Worm (Caenorhabditis elegans) whole organism, L1 larva: ENCODE results near the gene Y110A2AL.4.

ENCODE experiments used
- C16A3.4 ChIP-seq: fragments of 150-350 bp; optimal IDR thresholded peaks from 2 replicates; lab custom pipeline; 2014; ENCODE audit warnings: missing biosample characterization, missing genetic modification characterization
- aha-1 ChIP-seq: fragments of 150-350 bp; optimal IDR thresholded peaks from 2 replicates; lab custom pipeline; 2014; ENCODE audit warnings: missing biosample characterization, missing genetic modification characterization
- aly-2 ChIP-seq: fragments of 150-350 bp; optimal IDR thresholded peaks from 2 replicates; lab custom pipeline; 2014; ENCODE audit warnings: missing biosample characterization, missing genetic modification characterization
- ama-1 ChIP-seq: fragments of 150-350 bp; optimal IDR thresholded peaks from 2 replicates; lab custom pipeline; 2014
- blmp-1 ChIP-seq: fragments of 150-350 bp; optimal IDR thresholded peaks from 2 replicates; lab custom pipeline; 2014; ENCODE audit warnings: missing biosample characterization, missing genetic modification characterization
- ceh-63 ChIP-seq: fragments of 200-800 bp; sonication (Bioruptor generic); optimal IDR thresholded peaks from 2 replicates; lab custom pipeline; 2018; ENCODE audit warnings: mild to moderate bottlenecking, missing genetic modification characterization, missing compliant biosample characterization
- ceh-90 ChIP-seq: sonication (generic microtip); optimal IDR thresholded peaks from 2 replicates; lab custom pipeline; 2016; ENCODE audit warnings: missing genetic modification characterization, missing compliant biosample characterization
- dpl-1 ChIP-seq, 3 experiments: fragments of 150-350 bp in 2 of 3; sonication (generic microtip) in 1 of 3; optimal IDR thresholded peaks; 2 replicates each; lab custom pipeline; 2014 to 2017; ENCODE audit warnings: missing biosample characterization in 3 of 3, missing genetic modification characterization in 3 of 3, missing genetic modification reagents in 3 of 3
- efl-1 ChIP-seq, 4 experiments: fragments of 150-350 bp; optimal IDR thresholded peaks in 3 of 4; peaks in 1 of 4; 1 replicate in 1 of 4; 2 replicates in 3 of 4; lab custom pipeline; 2014; ENCODE audit warnings: missing biosample characterization in 2 of 4, missing genetic modification characterization in 2 of 4, missing genetic modification reagents in 2 of 4
- efl-3 ChIP-seq: fragments of 200-800 bp; sonication (Bioruptor generic); optimal IDR thresholded peaks from 2 replicates; lab custom pipeline; 2018; ENCODE audit warnings: mild to moderate bottlenecking, missing genetic modification characterization, missing compliant biosample characterization
- egl-13 ChIP-seq: sonication (generic microtip); optimal IDR thresholded peaks from 2 replicates; lab custom pipeline; 2016; ENCODE audit warnings: missing genotype, missing genetic modification reagents, missing genetic modification characterization, missing compliant biosample characterization
- fkh-4 ChIP-seq: sonication (generic microtip); optimal IDR thresholded peaks from 2 replicates; lab custom pipeline; 2016; ENCODE audit warnings: missing compliant biosample characterization, missing genetic modification characterization, borderline replicate concordance
- fkh-8 ChIP-seq: sonication (generic microtip); optimal IDR thresholded peaks from 2 replicates; lab custom pipeline; 2016; ENCODE audit warnings: mild to moderate bottlenecking, missing genetic modification characterization, missing compliant biosample characterization
- grh-1 ChIP-seq: fragments of 200-800 bp; sonication (Bioruptor generic); IDR thresholded peaks from 2 replicates; pipeline ENCODE4 v1.3.6; 2022; ENCODE audit warnings: missing genetic modification reagents, missing genetic modification characterization, missing compliant biosample characterization
- hlh-4 ChIP-seq: sonication (generic microtip); optimal IDR thresholded peaks from 2 replicates; lab custom pipeline; 2016; ENCODE audit warnings: mild to moderate bottlenecking, missing genetic modification characterization, missing compliant biosample characterization
- hpl-2 ChIP-seq: fragments of 150-350 bp; optimal IDR thresholded peaks from 2 replicates; lab custom pipeline; 2014; ENCODE audit warnings: missing biosample characterization, missing genetic modification reagents, missing genetic modification characterization
- isw-1 ChIP-seq: fragments of 200-800 bp; sonication (Bioruptor generic); IDR thresholded peaks from 2 replicates; pipeline ENCODE4 v1.3.6; 2022; ENCODE audit warnings: missing genetic modification characterization, missing compliant biosample characterization
- lin-13 ChIP-seq: fragments of 150-350 bp; optimal IDR thresholded peaks from 2 replicates; lab custom pipeline; 2014; ENCODE audit warnings: missing biosample characterization, missing genetic modification reagents, missing genetic modification characterization
- lin-14 ChIP-seq: fragments of 200-800 bp; sonication (Bioruptor generic); optimal IDR thresholded peaks from 2 replicates; lab custom pipeline; 2018; ENCODE audit warnings: mild to moderate bottlenecking, missing genetic modification characterization, moderate library complexity, missing compliant biosample characterization
- lin-15B ChIP-seq: fragments of 150-350 bp; sonication (generic microtip); optimal IDR thresholded peaks from 3 replicates; lab custom pipeline; 2014; ENCODE audit warnings: missing biosample characterization, missing genetic modification characterization
- lin-39 ChIP-seq: fragments of 150-350 bp; optimal IDR thresholded peaks from 2 replicates; lab custom pipeline; 2014; ENCODE audit warnings: missing biosample characterization, missing genetic modification reagents, missing genetic modification characterization
- mab-9 ChIP-seq: fragments of 200-800 bp; sonication (Bioruptor generic); IDR thresholded peaks from 2 replicates; pipeline ENCODE4 v1.3.6; 2022; ENCODE audit warnings: missing genetic modification reagents, missing genetic modification characterization, missing compliant biosample characterization
- mef-2 ChIP-seq: fragments of 150-350 bp; optimal IDR thresholded peaks from 2 replicates; lab custom pipeline; 2014; ENCODE audit warnings: missing biosample characterization, missing genetic modification characterization
- nhr-11 ChIP-seq: fragments of 150-350 bp; optimal IDR thresholded peaks from 2 replicates; lab custom pipeline; 2014; ENCODE audit warnings: missing biosample characterization, missing genetic modification characterization
- nhr-12 ChIP-seq: sonication (generic microtip); optimal IDR thresholded peaks from 2 replicates; lab custom pipeline; 2017; ENCODE audit warnings: missing biosample characterization, missing genetic modification characterization
- nhr-19 ChIP-seq: fragments of 200-800 bp; sonication (Bioruptor generic); conservative IDR thresholded peaks from 2 replicates; pipeline ENCODE4 v1.3.6; 2022; ENCODE audit warnings: missing genetic modification characterization, missing compliant biosample characterization
- nhr-20 ChIP-seq: sonication (generic microtip); optimal IDR thresholded peaks from 2 replicates; lab custom pipeline; 2016; ENCODE audit warnings: mild to moderate bottlenecking, missing genetic modification characterization, missing compliant biosample characterization
- nhr-237 ChIP-seq: fragments of 150-350 bp; optimal IDR thresholded peaks from 2 replicates; lab custom pipeline; 2014; ENCODE audit warnings: missing biosample characterization, missing genetic modification characterization
- nhr-71 ChIP-seq: sonication (generic microtip); optimal IDR thresholded peaks from 2 replicates; lab custom pipeline; 2016; ENCODE audit warnings: mild to moderate bottlenecking, missing genetic modification characterization, moderate library complexity, missing compliant biosample characterization
- nhr-77 ChIP-seq: fragments of 150-350 bp; optimal IDR thresholded peaks from 2 replicates; lab custom pipeline; 2014; ENCODE audit warnings: missing biosample characterization, missing genetic modification characterization
- nhr-84 ChIP-seq: sonication (generic microtip); optimal IDR thresholded peaks from 2 replicates; lab custom pipeline; 2017; ENCODE audit warnings: missing biosample characterization, missing genetic modification characterization
- pax-3 ChIP-seq: fragments of 200-800 bp; sonication (Bioruptor generic); optimal IDR thresholded peaks from 2 replicates; lab custom pipeline; 2018; ENCODE audit warnings: mild to moderate bottlenecking, missing genetic modification characterization, moderate library complexity, missing compliant biosample characterization
- rnt-1 ChIP-seq: sonication (generic microtip); optimal IDR thresholded peaks from 2 replicates; lab custom pipeline; 2016; ENCODE audit warnings: mild to moderate bottlenecking, missing genetic modification characterization, moderate library complexity, missing compliant biosample characterization
- snpc-4 ChIP-seq: fragments of 150-350 bp; optimal IDR thresholded peaks from 2 replicates; lab custom pipeline; 2014; ENCODE audit warnings: missing biosample characterization, missing genetic modification characterization
- sox-4 ChIP-seq: sonication (generic microtip); optimal IDR thresholded peaks from 2 replicates; lab custom pipeline; 2016; ENCODE audit warnings: missing genetic modification characterization, missing compliant biosample characterization
- sptf-1 ChIP-seq: fragments of 150-350 bp; optimal IDR thresholded peaks from 2 replicates; lab custom pipeline; 2014; ENCODE audit warnings: missing biosample characterization, missing genetic modification characterization
- swsn-7 ChIP-seq: sonication (generic microtip); optimal IDR thresholded peaks from 2 replicates; lab custom pipeline; 2016; ENCODE audit warnings: missing genetic modification characterization, missing compliant biosample characterization
- tlp-1 ChIP-seq: fragments of 150-350 bp; optimal IDR thresholded peaks from 2 replicates; lab custom pipeline; 2014; ENCODE audit warnings: missing biosample characterization, missing genetic modification characterization
- unc-30 ChIP-seq: sonication (generic microtip); optimal IDR thresholded peaks from 2 replicates; lab custom pipeline; 2017; ENCODE audit warnings: missing biosample characterization, missing genetic modification characterization
- unc-86 ChIP-seq: sonication (generic microtip); optimal IDR thresholded peaks from 2 replicates; lab custom pipeline; 2016; ENCODE audit warnings: missing genetic modification characterization, missing compliant biosample characterization
- xbp-1 ChIP-seq: sonication (generic microtip); optimal IDR thresholded peaks from 2 replicates; lab custom pipeline; 2016; ENCODE audit warnings: missing genetic modification characterization, missing compliant biosample characterization
- zip-4 ChIP-seq: fragments of 200-800 bp; sonication (Bioruptor generic); optimal IDR thresholded peaks from 2 replicates; lab custom pipeline; 2018; ENCODE audit warnings: mild to moderate bottlenecking, missing genetic modification characterization, moderate library complexity, missing compliant biosample characterization
- ztf-11 ChIP-seq, 2 experiments: sonication (generic microtip); optimal IDR thresholded peaks; 2 replicates each; lab custom pipeline; 2016 to 2017; ENCODE audit warnings: missing genetic modification characterization in 2 of 2, missing biosample characterization in 1 of 2, missing compliant biosample characterization in 1 of 2

Gene Y110A2AL.4

ce11 chrII:2881088-2881487, 42.0 kb downstream of the Y110A2AL.4 start:
- no peak for TF ChIP-seq sptf-1
- peak; percentile 16 for TF ChIP-seq lin-13 (GFP tag; lab: Kevin White, UChicago)
- TF ChIP-seq, all 84 proteins: peak for 1

- no peak for TF ChIP-seq lin-39 (tag; lab: Kevin White, UChicago)
- TF ChIP-seq efl-1 (optimal IDR thresholded peaks at IDR 0.05; lab: Kevin White, UChicago) = no peak
- TF ChIP-seq efl-1 (GFP tag; optimal IDR thresholded peaks at IDR 0.05 in 1 of 2; lab: Kevin White, UChicago) = no peak
- no peak for TF ChIP-seq snpc-4 (tag; lab: Kevin White, UChicago)
- TF ChIP-seq pax-3 (tag; lab: Kevin White, UChicago) = no peak
- TF ChIP-seq nhr-71 (tag; lab: Kevin White, UChicago) = no peak
- no peak for TF ChIP-seq unc-86
- TF ChIP-seq nhr-77 = no peak
- no peak for TF ChIP-seq aha-1
- TF ChIP-seq hpl-2 (GFP tag; lab: Kevin White, UChicago) = no peak
- TF ChIP-seq, all 84 proteins: peak for 0
Measured at ce11 chrII:2884810-2885209, 45.7 kb downstream of the Y110A2AL.4 start, which contains the start of gene pigw-1. pigw-1 (minus strand) TSS chrII:2884910.

- TF ChIP-seq unc-30 (tag; lab: Kevin White, UChicago) (no peak), nhr-12 (tag; lab: Kevin White, UChicago) (no peak), hpl-2 (GFP tag; lab: Kevin White, UChicago) (no peak), fkh-4 (tag; lab: Kevin White, UChicago) (no peak)
Measured at ce11 chrII:2885518-2886449, 46.7 kb downstream of the Y110A2AL.4 start.

ce11 chrII:2888957-2889630, 50.0 kb downstream of the Y110A2AL.4 start, which contains the start of gene pinn-1:
pinn-1 (minus strand) TSS chrII:2889007.
- TF ChIP-seq nhr-11 (tag; lab: Kevin White, UChicago) (peak; percentile 11), lin-14 (peak; percentile 92), C16A3.4 (tag; lab: Kevin White, UChicago) (peak; percentile 90), lin-39 (tag; lab: Kevin White, UChicago) (peak; percentile 81), rnt-1 (tag; lab: Kevin White, UChicago) (peak; percentile 100), ceh-90 (tag; lab: Kevin White, UChicago) (peak; percentile 97), egl-13 (peak; percentile 97), ztf-11 (tag; optimal IDR thresholded peaks at IDR 0.05; lab: Kevin White, UChicago) (peak in 1 of 2 experiments; percentile 98), isw-1 (GFP tag; lab: Robert Waterston, UW) (peak; percentile 88), lin-15B (tag; lab: Kevin White, UChicago) (peak; percentile 94), ceh-63 (GFP tag; lab: Kevin White, UChicago) (peak; percentile 55), efl-3 (GFP tag; lab: Kevin White, UChicago) (peak; percentile 89), nhr-84 (tag; lab: Kevin White, UChicago) (no peak), aly-2 (peak; percentile 61), nhr-77 (peak; percentile 67), fkh-8 (peak; percentile 96), nhr-71 (tag; lab: Kevin White, UChicago) (peak; percentile 96), blmp-1 (tag; lab: Kevin White, UChicago) (peak; percentile 49), xbp-1 (peak; percentile 92), zip-4 (GFP tag; lab: Kevin White, UChicago) (peak; percentile 85), hlh-4 (tag; lab: Kevin White, UChicago) (no peak), swsn-7 (peak; percentile 93), grh-1 (GFP tag; lab: Robert Waterston, UW) (peak; percentile 90), mab-9 (GFP tag; lab: Robert Waterston, UW) (peak; percentile 95), snpc-4 (tag; lab: Kevin White, UChicago) (peak; percentile 75), nhr-19 (GFP tag; lab: Robert Waterston, UW) (peak; percentile 92), nhr-20 (tag; lab: Kevin White, UChicago) (peak; percentile 92), nhr-237 (tag; lab: Kevin White, UChicago) (peak; percentile 53), mef-2 (tag; lab: Kevin White, UChicago) (peak; percentile 53), tlp-1 (no peak), ama-1 (lab: Kevin White, UChicago) (no peak), dpl-1 (GFP tag; optimal IDR thresholded peaks at IDR 0.05; lab: Kevin White, UChicago) (peak; percentile 78 to 84 (median 83)), sox-4 (peak; percentile 95)
